Worm (Caenorhabditis elegans): Measurements from ENCODE around the gene F22B5.4.

DNA sequence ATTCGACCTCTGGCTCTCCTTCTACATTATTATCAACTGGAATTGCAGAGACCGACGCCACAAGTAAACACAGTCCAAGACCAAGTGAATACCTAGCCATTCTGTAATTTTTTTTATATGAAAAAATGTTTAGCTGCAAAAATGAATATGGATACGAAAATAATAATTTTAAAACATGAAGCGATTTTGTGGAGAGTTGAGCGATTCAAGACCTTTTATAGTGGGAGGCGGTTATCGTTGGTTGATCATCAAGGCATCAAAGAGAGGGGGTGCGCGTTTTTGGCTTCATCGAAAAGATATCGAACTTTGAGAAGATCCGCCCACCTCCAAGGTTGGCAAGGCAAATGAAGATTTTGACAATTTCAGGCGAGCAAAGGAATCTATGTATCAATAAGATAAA, 2.8 kb upstream of the F22B5.4 start, which contains the start of gene cut-3:
- TF ChIP-seq nhr-23 (tag; optimal IDR thresholded peaks at IDR 0.05) (no peak), ztf-11 (tag; optimal IDR thresholded peaks at IDR 0.05) (no peak), unc-62 (GFP tag; optimal IDR thresholded peaks at IDR 0.05) (no peak), skn-1 (tag; optimal IDR thresholded peaks at IDR 0.05) (no peak)

All from whole organism, L2 larva.